Worm (Caenorhabditis elegans): Measurements from ENCODE around the gene etr-1.

Gene etr-1

DNA sequence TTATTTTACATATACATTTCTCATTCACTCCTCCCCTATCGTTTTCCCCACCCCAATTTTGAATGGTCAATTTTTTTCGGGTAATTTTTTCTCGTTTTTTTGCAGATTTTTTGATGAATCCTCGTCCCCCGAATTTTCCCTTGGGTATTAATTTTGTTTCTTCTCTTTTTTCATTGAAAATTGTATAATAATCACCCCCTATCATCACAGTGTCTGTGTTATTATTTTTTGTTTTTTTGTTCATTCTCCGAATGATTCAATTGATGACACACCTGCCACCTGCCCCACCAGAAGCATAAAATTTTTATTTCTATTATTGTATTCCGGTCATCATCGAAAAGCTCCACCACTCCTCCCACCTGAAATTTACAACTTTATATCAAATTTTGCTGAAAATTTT, 9.9 kb upstream of the etr-1 start, which contains the start of gene T25D3.3:
Gene T25D3.3, plus strand, starts transcription at position 301 of the 400 bp plus-strand sequence.
- TF ChIP-seq aha-1 (tag) (peak; percentile 12), dmd-9 (GFP tag; IDR thresholded peaks at IDR 0.05) (no peak)

DNA sequence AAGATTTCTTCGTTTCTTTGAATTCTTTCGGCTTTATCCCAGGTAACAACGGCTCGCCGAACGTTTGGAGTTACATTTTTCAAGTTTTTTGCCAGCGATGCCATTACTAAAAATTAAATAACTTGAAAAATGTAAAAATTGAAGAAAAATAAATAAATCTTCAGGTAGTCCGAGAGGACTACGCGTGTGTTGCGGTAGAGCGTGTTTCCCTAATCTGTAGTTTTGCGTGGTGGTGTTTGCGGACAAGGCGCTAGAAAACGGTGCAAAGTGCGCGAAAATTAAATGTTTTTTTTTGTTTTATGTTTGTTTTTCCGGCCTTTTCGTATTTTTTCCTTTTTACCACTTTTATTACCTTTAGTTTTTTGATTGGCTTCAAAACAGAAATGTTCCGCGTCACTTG, 6.3 kb upstream of the etr-1 start, which contains the start of gene mrpl-28:
Gene mrpl-28, minus strand, starts transcription at position 106 of the 400 bp plus-strand sequence.
- TF ChIP-seq duxl-1 (tag; optimal IDR thresholded peaks at IDR 0.05; ENCODE audit: poor library complexity), result peak; percentile 87
- no peak for TF ChIP-seq attf-4 (tag; optimal IDR thresholded peaks at IDR 0.05)
- TF ChIP-seq ces-1 (GFP tag; optimal IDR thresholded peaks at IDR 0.05), result peak; percentile 19
- peak; percentile 48 for TF ChIP-seq ztf-7 (tag; optimal IDR thresholded peaks at IDR 0.05)
- TF ChIP-seq pha-4 (GFP tag; IDR thresholded peaks at IDR 0.05), result peak; percentile 80; the same call in 1 of the 2 replicates
- peak; percentile 97 for TF ChIP-seq pha-4 (tag; optimal IDR thresholded peaks at IDR 0.05)
- TF ChIP-seq gei-8 (GFP tag; optimal IDR thresholded peaks at IDR 0.05), result no peak
- TF ChIP-seq zfp-3 (GFP tag; conservative IDR thresholded peaks at IDR 0.05), result peak; percentile 57
- TF ChIP-seq hlh-11 (tag; optimal IDR thresholded peaks at IDR 0.05), result peak; percentile 81
- TF ChIP-seq hmg-1.1 (GFP tag; IDR thresholded peaks at IDR 0.05), result peak; percentile 71
- peak; percentile 90 for TF ChIP-seq rbr-2 (tag; optimal IDR thresholded peaks at IDR 0.05)
- no peak for TF ChIP-seq zag-1 (tag; optimal IDR thresholded peaks at IDR 0.05)
- peak; percentile 74 for TF ChIP-seq nhr-102 (tag; optimal IDR thresholded peaks at IDR 0.05)
- TF ChIP-seq mep-1 (tag; optimal IDR thresholded peaks at IDR 0.05), result peak; percentile 89
- TF ChIP-seq ZK546.5 (tag; optimal IDR thresholded peaks at IDR 0.05), result no peak
- no peak for TF ChIP-seq ceh-82 (tag; optimal IDR thresholded peaks at IDR 0.05)
- TF ChIP-seq sdz-12 (GFP tag; optimal IDR thresholded peaks at IDR 0.05), result no peak
- peak; percentile 88 for TF ChIP-seq T20F7.1 (GFP tag; optimal IDR thresholded peaks at IDR 0.05)
- TF ChIP-seq aha-1 (tag), result no peak
- no peak for TF ChIP-seq lir-3 (tag; optimal IDR thresholded peaks at IDR 0.05)
- no peak for TF ChIP-seq lim-7 (GFP tag; IDR thresholded peaks at IDR 0.05)
- no peak for TF ChIP-seq nhr-41 (GFP tag; IDR thresholded peaks at IDR 0.05)
- TF ChIP-seq dmd-6 (GFP tag; IDR thresholded peaks at IDR 0.05), result peak; percentile 80
- no peak for TF ChIP-seq F44E2.7 (GFP tag; IDR thresholded peaks at IDR 0.05)
- TF ChIP-seq ztf-11 (tag; optimal IDR thresholded peaks at IDR 0.05), result no peak
- TF ChIP-seq nhr-11 (tag; optimal IDR thresholded peaks at IDR 0.05), result peak; percentile 86
- TF ChIP-seq saeg-2 (GFP tag; IDR thresholded peaks at IDR 0.05), result no peak
- no peak for TF ChIP-seq egl-27 (tag; optimal IDR thresholded peaks at IDR 0.05)
- TF ChIP-seq spr-3 (GFP tag; optimal IDR thresholded peaks at IDR 0.05), result peak; percentile 55
- no peak for TF ChIP-seq dmd-9 (GFP tag; IDR thresholded peaks at IDR 0.05)
- TF ChIP-seq daf-16 (GFP tag; optimal IDR thresholded peaks at IDR 0.05), result peak; percentile 19 to 35
- peak; percentile 48 for TF ChIP-seq daf-16 (tag; optimal IDR thresholded peaks at IDR 0.05)
- TF ChIP-seq pqm-1 (tag; optimal IDR thresholded peaks at IDR 0.05), result no peak
- TF ChIP-seq hlh-30 (tag; optimal IDR thresholded peaks at IDR 0.05; ENCODE audit: insufficient read depth), result peak; percentile 81
- TF ChIP-seq nhr-6 (tag; optimal IDR thresholded peaks at IDR 0.05), result peak; percentile 59
- TF ChIP-seq tra-1 (GFP tag; IDR thresholded peaks at IDR 0.05), result 0 out of 2 replicates have a peak, but pooled peaks have one; percentile 49
- no peak for TF ChIP-seq nhr-237 (tag; optimal IDR thresholded peaks at IDR 0.05)
- TF ChIP-seq skn-1 (tag; optimal IDR thresholded peaks at IDR 0.05), result no peak
- no peak for TF ChIP-seq ceh-28 (tag; optimal IDR thresholded peaks at IDR 0.05)
- TF ChIP-seq mdt-29 (GFP tag; IDR thresholded peaks at IDR 0.05), result no peak
- TF ChIP-seq Y5F2A.4 (GFP tag; optimal IDR thresholded peaks at IDR 0.05), result peak; percentile 9
- no peak for TF ChIP-seq nhr-76 (tag; optimal IDR thresholded peaks at IDR 0.05)
- TF ChIP-seq ceh-20 (GFP tag; IDR thresholded peaks at IDR 0.05), result peak; percentile 74
- no peak for TF ChIP-seq fos-1 (tag; optimal IDR thresholded peaks at IDR 0.05)
- peak; percentile 92 for TF ChIP-seq dve-1 (tag; optimal IDR thresholded peaks at IDR 0.05; ENCODE audit: insufficient read depth)
- 0 out of 2 replicates have a peak, but pooled peaks have one; percentile 19 for TF ChIP-seq vab-7 (GFP tag; IDR thresholded peaks at IDR 0.05)
- TF ChIP-seq nhr-77 (tag; optimal IDR thresholded peaks at IDR 0.05), result peak; percentile 66
- TF ChIP-seq hif-1 (tag; optimal IDR thresholded peaks at IDR 0.05), result peak in 1 of 2 experiments; percentile 61
- no peak for TF ChIP-seq dmd-8 (GFP tag; IDR thresholded peaks at IDR 0.05)
- TF ChIP-seq daf-8 (GFP tag; IDR thresholded peaks at IDR 0.05), result no peak

Measured in whole organism, L4 larva.